Fruit fly (Drosophila melanogaster): ENCODE data around the gene mtgo.

mtgo gene

DNA sequence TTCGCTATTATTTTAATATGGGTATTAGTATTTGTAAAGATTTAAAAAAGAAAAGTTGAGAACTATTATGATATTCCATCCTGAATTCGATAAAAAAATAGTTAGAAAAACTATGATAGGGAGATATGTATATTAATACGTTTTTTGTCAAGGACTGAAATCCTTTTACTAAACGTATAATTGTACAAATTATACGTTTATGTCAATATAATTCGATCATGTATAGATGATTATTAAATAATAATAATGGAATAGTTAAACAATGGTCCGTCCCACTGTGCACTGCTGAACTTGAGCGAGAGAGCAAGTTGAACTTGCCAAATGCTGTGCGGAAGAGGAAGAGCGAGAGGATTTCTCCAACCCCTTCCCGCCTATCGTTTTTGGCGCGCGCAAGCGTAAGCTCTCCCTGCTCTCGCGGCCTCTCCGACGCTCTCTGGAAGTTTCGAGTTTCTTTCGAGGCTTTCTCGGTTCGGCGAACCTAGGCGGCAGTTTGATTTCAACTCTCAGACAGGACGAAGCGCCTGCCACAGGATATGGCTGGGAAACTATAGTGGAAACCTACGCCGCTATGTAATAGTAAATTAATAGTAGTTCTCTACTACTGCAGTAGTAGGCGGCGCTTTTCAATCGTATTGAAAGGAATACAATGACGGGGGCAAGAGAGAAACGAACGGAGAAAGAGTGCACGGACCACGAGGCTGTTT lies 140.2 kb downstream of the mtgo start (continued):
- TF ChIP-seq CG7372 (GFP tag; IDR thresholded peaks at IDR 0.05) (0 out of 2 replicates have a peak, but pooled peaks have one; percentile 18), da (GFP tag; optimal IDR thresholded peaks at IDR 0.05) (no peak), CG18262 (tag; optimal IDR thresholded peaks at IDR 0.05) (peak; percentile 87), CG32767 (GFP tag; IDR thresholded peaks at IDR 0.05) (peak; percentile 12; the same call in 1 of the 2 replicates), Sox102F (GFP tag; optimal IDR thresholded peaks at IDR 0.05) (peak; percentile 58), Xbp1 (GFP tag; optimal IDR thresholded peaks at IDR 0.05) (peak; percentile 46), exex (tag; optimal IDR thresholded peaks at IDR 0.05) (no peak), CG17361 (GFP tag; IDR thresholded peaks at IDR 0.05) (peak; percentile 77), run (tag; optimal IDR thresholded peaks at IDR 0.05) (peak; percentile 52), odd (GFP tag; optimal IDR thresholded peaks at IDR 0.05) (peak; percentile 57), knrl (GFP tag; IDR thresholded peaks at IDR 0.05; ENCODE audit: partially characterized antibody) (no peak), sna (GFP tag; IDR thresholded peaks at IDR 0.05; ENCODE audit: partially characterized antibody) (no peak), Rfx (GFP tag; IDR thresholded peaks at IDR 0.05) (no peak; the same call in 1 of the 2 replicates), CG12391 (tag; optimal IDR thresholded peaks at IDR 0.05) (peak; percentile 63), yki (optimal IDR thresholded peaks at IDR 0.05) (peak; percentile 16), CG12659 (GFP tag; optimal IDR thresholded peaks at IDR 0.05) (peak; percentile 59), dm (GFP tag; optimal IDR thresholded peaks at IDR 0.05) (no peak), gsb (GFP tag; IDR thresholded peaks at IDR 0.05) (no peak), CG5953 (GFP tag; IDR thresholded peaks at IDR 0.05) (no peak), slbo (GFP tag; IDR thresholded peaks at IDR 0.05) (peak; percentile 30; the same call in 1 of the 2 replicates), lola (GFP tag; optimal IDR thresholded peaks at IDR 0.05) (peak in 1 of 3 experiments; percentile 33), D19B (GFP tag; optimal IDR thresholded peaks at IDR 0.05) (no peak), Fer3 (tag; optimal IDR thresholded peaks at IDR 0.05) (peak; percentile 57), Hand (GFP tag; optimal IDR thresholded peaks at IDR 0.05) (peak; percentile 72), CG2678 (tag; optimal IDR thresholded peaks at IDR 0.05) (peak; percentile 89), hbn (GFP tag; IDR thresholded peaks at IDR 0.05; ENCODE audit: partially characterized antibody) (0 out of 2 replicates have a peak, but pooled peaks have one; percentile 18), Fer2 (tag; optimal IDR thresholded peaks at IDR 0.05) (peak; percentile 9), Dp (GFP tag; optimal IDR thresholded peaks at IDR 0.05) (no peak), oc (tag; optimal IDR thresholded peaks at IDR 0.05) (peak; percentile 50), CG17568 (GFP tag; optimal IDR thresholded peaks at IDR 0.05) (no peak), CG10979 (tag; optimal IDR thresholded peaks at IDR 0.05) (peak; percentile 78), CG13894 (tag; optimal IDR thresholded peaks at IDR 0.05) (peak; percentile 14), CG10654 (GFP tag; optimal IDR thresholded peaks at IDR 0.05) (peak; percentile 24), ATbp (GFP tag; optimal IDR thresholded peaks at IDR 0.05) (peak; percentile 41), CG7839 (tag; optimal IDR thresholded peaks at IDR 0.05) (peak; percentile 82), Ada2b (GFP tag; IDR thresholded peaks at IDR 0.05) (peak; percentile 44), H2.0 (GFP tag; IDR thresholded peaks at IDR 0.05) (no peak), eve (GFP tag; optimal IDR thresholded peaks at IDR 0.05) (peak in 1 of 2 experiments; percentile 71), Sox100B (GFP tag; optimal IDR thresholded peaks at IDR 0.05) (peak; percentile 78), CG31441 (GFP tag; IDR thresholded peaks at IDR 0.05) (peak; percentile 66), CG9876 (GFP tag; optimal IDR thresholded peaks at IDR 0.05) (no peak), Hmr (GFP tag; optimal IDR thresholded peaks at IDR 0.05) (peak; percentile 78), unpg (GFP tag; optimal IDR thresholded peaks at IDR 0.05) (peak; percentile 63), Blimp-1 (GFP tag; optimal IDR thresholded peaks at IDR 0.05) (peak; percentile 72), ash1 (GFP tag; optimal IDR thresholded peaks at IDR 0.05) (no peak), CG10267 (tag; optimal IDR thresholded peaks at IDR 0.05) (peak; percentile 64), sima (GFP tag; optimal IDR thresholded peaks at IDR 0.05) (no peak), amos (GFP tag; IDR thresholded peaks at IDR 0.05; ENCODE audit: partially characterized antibody) (no peak)

Measured in whole organism, embryonic.